Worm (Caenorhabditis elegans) whole organism, L3 larva: ENCODE results near the gene math-39.

Source experiments
- R02D3.7 ChIP-seq: fragments of 150-350 bp; optimal IDR thresholded peaks from 2 replicates; lab custom pipeline; 2014; ENCODE audit warnings: missing biosample characterization, missing genetic modification characterization
- ama-1 ChIP-seq: fragments of 150-350 bp; optimal IDR thresholded peaks from 2 replicates; lab custom pipeline; 2018
- ceh-16 ChIP-seq: sonication (generic microtip); optimal IDR thresholded peaks from 2 replicates; lab custom pipeline; 2017; ENCODE audit warnings: missing biosample characterization, missing genetic modification characterization
- ceh-28 ChIP-seq: fragments of 150-350 bp; optimal IDR thresholded peaks from 2 replicates; lab custom pipeline; 2014; ENCODE audit warnings: missing biosample characterization, missing genetic modification reagents, missing genetic modification characterization
- egl-5 ChIP-seq: fragments of 150-350 bp; optimal IDR thresholded peaks from 2 replicates; lab custom pipeline; 2017; ENCODE audit warnings: missing biosample characterization, missing genetic modification reagents, missing genetic modification characterization, inconsistent platforms
- elt-1 ChIP-seq: fragments of 150-350 bp; optimal IDR thresholded peaks from 2 replicates; lab custom pipeline; 2014; ENCODE audit warnings: missing biosample characterization, missing genetic modification characterization
- elt-2 ChIP-seq: sonication (generic microtip); optimal IDR thresholded peaks from 2 replicates; lab custom pipeline; 2016; ENCODE audit warnings: missing genetic modification reagents, mild to moderate bottlenecking, missing genetic modification characterization, missing compliant biosample characterization
- fkh-2 ChIP-seq: fragments of 150-350 bp; optimal IDR thresholded peaks from 2 replicates; lab custom pipeline; 2014; ENCODE audit warnings: missing biosample characterization, missing genetic modification reagents, missing genetic modification characterization
- fos-1 ChIP-seq: fragments of 150-350 bp; optimal IDR thresholded peaks from 2 replicates; lab custom pipeline; 2014; ENCODE audit warnings: missing biosample characterization, missing genetic modification characterization
- mml-1 ChIP-seq: fragments of 150-350 bp; sonication (generic microtip); optimal IDR thresholded peaks from 3 replicates; lab custom pipeline; 2014; ENCODE audit warnings: missing biosample characterization, missing genetic modification characterization
- nhr-11 ChIP-seq: fragments of 150-350 bp; optimal IDR thresholded peaks from 2 replicates; lab custom pipeline; 2014; ENCODE audit warnings: missing biosample characterization, missing genetic modification characterization
- nhr-28 ChIP-seq: fragments of 150-350 bp; optimal IDR thresholded peaks from 2 replicates; lab custom pipeline; 2014; ENCODE audit warnings: missing biosample characterization, missing genetic modification characterization
- nhr-67 ChIP-seq: fragments of 150-350 bp; optimal IDR thresholded peaks from 2 replicates; lab custom pipeline; 2014; ENCODE audit warnings: missing biosample characterization, missing genetic modification characterization
- nhr-76 ChIP-seq: fragments of 150-350 bp; sonication (generic microtip); optimal IDR thresholded peaks from 5 replicates; lab custom pipeline; 2014; ENCODE audit warnings: missing biosample characterization, missing genetic modification characterization
- sea-2 ChIP-seq: fragments of 150-350 bp; sonication (generic microtip); optimal IDR thresholded peaks from 4 replicates; lab custom pipeline; 2014; ENCODE audit warnings: missing biosample characterization, missing genetic modification reagents, missing genetic modification characterization
- skn-1 ChIP-seq: fragments of 150-350 bp; optimal IDR thresholded peaks from 2 replicates; lab custom pipeline; 2014; ENCODE audit warnings: missing biosample characterization, missing genetic modification characterization
- snpc-4 ChIP-seq: fragments of 150-350 bp; optimal IDR thresholded peaks from 2 replicates; lab custom pipeline; 2014; ENCODE audit warnings: missing biosample characterization, missing genetic modification characterization
- ztf-11 ChIP-seq: fragments of 150-350 bp; optimal IDR thresholded peaks from 2 replicates; lab custom pipeline; 2014; ENCODE audit warnings: missing biosample characterization, missing genetic modification characterization
- ztf-4 ChIP-seq: fragments of 150-350 bp; optimal IDR thresholded peaks from 2 replicates; lab custom pipeline; 2014; ENCODE audit warnings: missing biosample characterization, missing genetic modification characterization

Gene math-39

DNA sequence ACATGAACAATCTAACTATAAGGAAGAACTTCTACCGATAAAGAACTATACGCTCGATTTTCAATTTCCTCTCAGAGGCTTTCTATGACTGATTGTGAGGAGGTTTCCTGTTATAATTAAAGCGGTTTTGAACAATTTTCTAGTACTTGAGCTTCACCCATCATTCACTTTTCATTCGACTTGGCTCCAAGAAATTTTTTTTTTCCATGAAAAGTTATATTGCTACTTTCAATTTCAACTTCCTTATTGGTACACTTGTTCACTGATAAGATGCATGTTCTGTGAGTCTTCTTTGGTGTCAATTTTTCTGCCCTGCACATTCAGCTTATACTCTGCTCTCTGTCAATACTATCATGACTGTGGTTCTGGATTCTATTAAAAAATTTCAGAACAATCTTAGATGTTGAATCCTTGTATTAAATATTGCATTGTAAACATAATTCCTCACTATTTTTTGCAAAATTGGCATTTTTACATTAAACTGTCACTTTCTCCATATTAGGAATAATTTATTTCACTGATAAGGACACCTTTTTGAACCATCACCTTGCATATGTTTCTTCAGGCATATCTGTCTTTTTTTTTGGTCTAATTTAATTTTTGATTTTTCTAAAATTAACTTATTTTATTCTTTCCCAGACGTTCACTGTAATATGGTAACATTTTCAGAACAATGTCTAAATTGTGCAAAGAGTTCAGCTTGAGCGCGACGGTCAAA is 38.9 kb downstream of the math-39 start, which contains the start of gene math-10:
math-10 (plus strand) TSS at position 668 of the 718 bp plus-strand sequence.
- TF ChIP-seq elt-2 (tag; lab: Kevin White, UChicago) (peak; percentile 71), R02D3.7 (no peak)

DNA sequence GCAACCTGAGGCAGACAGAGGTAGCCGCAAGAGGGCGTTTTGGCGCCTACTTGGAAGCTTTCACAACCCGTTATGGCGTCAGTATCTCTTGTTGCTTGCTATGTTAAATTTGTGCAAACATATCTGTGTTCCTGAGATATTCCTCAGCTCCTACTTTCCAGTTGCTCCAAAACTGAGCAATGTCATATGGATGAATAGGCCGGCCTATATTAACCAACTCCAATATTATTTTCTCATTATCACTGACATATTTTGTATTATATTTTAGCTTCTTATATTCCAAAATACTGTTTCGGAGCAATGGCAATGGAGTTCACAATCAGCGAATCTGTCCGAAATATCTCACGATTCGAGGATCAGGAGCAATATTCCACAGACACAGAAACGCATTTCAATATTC is 43.5 kb downstream of the math-39 start, which contains the start of gene math-13:
math-13 (plus strand) TSS at position 301 of the 400 bp plus-strand sequence.
- no peak for TF ChIP-seq mml-1
- no peak for TF ChIP-seq snpc-4 (tag; lab: Kevin White, UChicago)
- TF ChIP-seq ceh-16 (tag; lab: Kevin White, UChicago) = no peak
- TF ChIP-seq, all 47 proteins: peak for 0

DNA sequence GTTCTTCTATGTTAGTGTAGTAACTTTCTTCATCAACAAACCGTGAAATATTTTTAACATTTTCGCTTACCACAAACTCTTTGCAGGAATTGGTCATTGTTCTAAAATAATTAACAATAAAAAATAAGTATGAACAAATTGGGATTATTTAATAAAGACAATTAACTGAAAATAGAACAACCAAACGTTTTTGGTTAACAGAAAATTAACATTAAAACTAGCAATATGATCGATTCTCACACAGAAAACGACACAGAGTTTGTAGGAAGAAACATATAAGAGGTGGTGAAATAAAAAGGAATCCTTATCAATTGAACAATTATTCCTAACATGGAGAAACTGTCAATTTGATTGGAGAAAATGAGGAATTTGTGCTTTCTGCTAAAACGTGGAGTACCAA is 46.5 kb downstream of the math-39 start, which contains the start of gene math-16:
math-16 (minus strand) TSS at position 101 of the 400 bp plus-strand sequence.
- no peak for TF ChIP-seq ama-1 (lab: Kevin White, UChicago)
- no peak for TF ChIP-seq ztf-11
- TF ChIP-seq elt-2 (tag; lab: Kevin White, UChicago) = no peak
- no peak for TF ChIP-seq egl-5 (tag; lab: Kevin White, UChicago)

DNA sequence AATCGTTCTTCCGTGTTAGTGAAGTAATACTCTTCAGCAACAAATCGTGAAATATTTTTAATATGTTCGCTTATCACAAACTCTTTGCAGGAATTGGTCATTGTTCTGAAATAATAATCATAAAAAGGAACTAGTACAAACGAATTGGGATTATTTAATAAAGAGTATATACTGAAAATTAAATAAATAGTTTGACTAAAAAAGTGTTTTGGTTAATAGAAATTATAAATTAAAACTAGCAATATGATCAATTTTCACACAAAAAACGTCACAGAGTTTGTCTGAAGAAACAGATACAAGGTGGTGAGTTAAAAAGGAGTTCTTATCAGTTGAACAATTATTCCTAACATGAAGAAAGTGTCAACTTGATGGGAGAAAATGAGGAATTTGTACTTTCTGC is 50.6 kb downstream of the math-39 start, which contains the start of gene math-5:
math-5 (minus strand) TSS at position 101 of the 400 bp plus-strand sequence.
- TF ChIP-seq nhr-67 (tag; lab: Kevin White, UChicago) = no peak
- no peak for TF ChIP-seq fkh-2 (tag; lab: Kevin White, UChicago)
- TF ChIP-seq ztf-4 = no peak
- no peak for TF ChIP-seq nhr-76 (tag; lab: Kevin White, UChicago)
- TF ChIP-seq fos-1 = no peak
- TF ChIP-seq nhr-28 (tag; lab: Kevin White, UChicago) = no peak
- no peak for TF ChIP-seq sea-2 (GFP tag; lab: Kevin White, UChicago)
- TF ChIP-seq ceh-28 (tag; lab: Kevin White, UChicago) = no peak
- TF ChIP-seq ztf-11 = no peak
- TF ChIP-seq nhr-11 (tag; lab: Kevin White, UChicago) = no peak
- no peak for TF ChIP-seq elt-1 (tag; lab: Kevin White, UChicago)
- TF ChIP-seq skn-1 = no peak
